Fruit fly (Drosophila melanogaster) whole organism, embryonic: ENCODE results near the gene Fdh.

Experiments
- Abd-B ChIP-seq: fragments of 200-800 bp; sonication (Bioruptor generic); optimal IDR thresholded peaks from 2 replicates; lab custom pipeline; 2018; ENCODE audit warnings: missing biosample characterization, mild to moderate bottlenecking, missing genetic modification characterization, moderate library complexity
- Ada2b ChIP-seq: fragments of 200-800 bp; sonication (Bioruptor generic); IDR thresholded peaks from 2 replicates; pipeline ENCODE4 v1.3.6; 2022; ENCODE audit warnings: missing biosample characterization, missing genetic modification characterization
- Aef1 ChIP-seq: fragments of 200-800 bp; sonication (Bioruptor generic); IDR thresholded peaks from 3 replicates; pipeline ENCODE4 v1.3.6; 2022; ENCODE audit warnings: missing biosample characterization, missing genetic modification characterization
- CG10274 ChIP-seq: fragments of 200-800 bp; sonication (Bioruptor generic); optimal IDR thresholded peaks from 3 replicates; lab custom pipeline; 2017; ENCODE audit warnings: missing biosample characterization, mild to moderate bottlenecking, missing genetic modification characterization
- CG10321 ChIP-seq: fragments of 200-800 bp; sonication (Bioruptor generic); IDR thresholded peaks from 2 replicates; pipeline ENCODE4 v1.3.6; 2022; ENCODE audit warnings: missing biosample characterization, missing genetic modification characterization
- CG10462 ChIP-seq: fragments of 200-800 bp; sonication (Bioruptor generic); optimal IDR thresholded peaks from 2 replicates; lab custom pipeline; 2016; ENCODE audit warnings: missing biosample characterization, missing genetic modification characterization
- CG11560 ChIP-seq: fragments of 200-800 bp; sonication (Bioruptor generic); IDR thresholded peaks from 3 replicates; pipeline ENCODE4 v1.3.6; 2022; ENCODE audit warnings: missing biosample characterization, missing genetic modification characterization
- CG13287 ChIP-seq: fragments of 200-800 bp; sonication (Bioruptor generic); IDR thresholded peaks from 2 replicates; pipeline ENCODE4 v1.3.6; 2022; ENCODE audit warnings: missing biosample characterization, missing genetic modification characterization; ENCODE audit not compliant: partially characterized antibody
- CG14667 ChIP-seq: fragments of 200-800 bp; sonication (Bioruptor generic); IDR thresholded peaks from 2 replicates; pipeline ENCODE4 v1.3.6; 2022; ENCODE audit warnings: missing biosample characterization, missing genetic modification characterization
- CG15479 ChIP-seq: fragments of 200-800 bp; sonication (Bioruptor generic); optimal IDR thresholded peaks from 3 replicates; lab custom pipeline; 2019; ENCODE audit warnings: missing biosample characterization, mild to moderate bottlenecking, missing genetic modification characterization, moderate library complexity
- CG15696 ChIP-seq: fragments of 200-800 bp; sonication (Bioruptor generic); optimal IDR thresholded peaks from 2 replicates; lab custom pipeline; 2019; ENCODE audit warnings: missing biosample characterization, mild to moderate bottlenecking, missing genetic modification characterization, moderate library complexity
- CG16815 ChIP-seq: fragments of 200-800 bp; sonication (Bioruptor generic); optimal IDR thresholded peaks from 3 replicates; lab custom pipeline; 2017; ENCODE audit warnings: missing biosample characterization, mild to moderate bottlenecking, missing genetic modification characterization
- CG17385 ChIP-seq: fragments of 200-800 bp; sonication (Bioruptor generic); optimal IDR thresholded peaks from 3 replicates; lab custom pipeline; 2018; ENCODE audit warnings: missing biosample characterization, mild to moderate bottlenecking, missing genetic modification characterization
- CG2129 ChIP-seq: fragments of 200-800 bp; sonication (Bioruptor generic); IDR thresholded peaks from 2 replicates; pipeline ENCODE4 v1.3.6; 2022; ENCODE audit warnings: missing biosample characterization, missing genetic modification characterization; ENCODE audit not compliant: partially characterized antibody
- CG2199 ChIP-seq: fragments of 200-800 bp; sonication (Bioruptor generic); IDR thresholded peaks from 3 replicates; pipeline ENCODE4 v1.3.6; 2022; ENCODE audit warnings: missing biosample characterization, missing genetic modification characterization
- CG3407 ChIP-seq: fragments of 200-800 bp; sonication (Bioruptor generic); optimal IDR thresholded peaks from 2 replicates; lab custom pipeline; 2018; ENCODE audit warnings: missing biosample characterization, mild to moderate bottlenecking, missing genetic modification characterization
- CG3847 ChIP-seq: fragments of 200-800 bp; sonication (Bioruptor generic); IDR thresholded peaks from 2 replicates; pipeline ENCODE4 v1.3.6; 2022; ENCODE audit warnings: missing biosample characterization, missing genetic modification characterization
- CG43689 ChIP-seq: fragments of 200-800 bp; sonication (Bioruptor generic); IDR thresholded peaks from 2 replicates; pipeline ENCODE4 v1.3.6; 2022; ENCODE audit warnings: missing biosample characterization, missing genetic modification characterization
- CG4730 ChIP-seq: fragments of 200-800 bp; sonication (Bioruptor generic); IDR thresholded peaks from 2 replicates; pipeline ENCODE4 v1.3.6; 2022; ENCODE audit warnings: missing biosample characterization, missing genetic modification characterization
- CG7928 ChIP-seq: fragments of 200-800 bp; sonication (Bioruptor generic); optimal IDR thresholded peaks from 2 replicates; lab custom pipeline; 2017; ENCODE audit warnings: missing biosample characterization, mild to moderate bottlenecking, missing genetic modification characterization
- CG8281 ChIP-seq: fragments of 200-800 bp; sonication (Bioruptor generic); optimal IDR thresholded peaks from 2 replicates; lab custom pipeline; 2018; ENCODE audit warnings: missing biosample characterization, mild to moderate bottlenecking, missing genetic modification characterization, moderate library complexity
- CG8388 ChIP-seq: fragments of 200-800 bp; sonication (Bioruptor generic); optimal IDR thresholded peaks from 2 replicates; lab custom pipeline; 2019; ENCODE audit warnings: missing biosample characterization, mild to moderate bottlenecking, missing genetic modification characterization, moderate library complexity
- CG8924 ChIP-seq: fragments of 200-800 bp; optimal IDR thresholded peaks from 3 replicates; lab custom pipeline; 2019; ENCODE audit warnings: missing biosample characterization, mild to moderate bottlenecking, missing genetic modification characterization, moderate library complexity
- CG9817 ChIP-seq: fragments of 200-800 bp; sonication (Bioruptor generic); optimal IDR thresholded peaks from 2 replicates; lab custom pipeline; 2018; ENCODE audit warnings: missing biosample characterization, mild to moderate bottlenecking, missing genetic modification characterization, moderate library complexity
- Fer2 ChIP-seq: fragments of 200-800 bp; sonication (Bioruptor generic); optimal IDR thresholded peaks from 2 replicates; lab custom pipeline; 2018; ENCODE audit warnings: missing biosample characterization, mild to moderate bottlenecking, missing genetic modification characterization, moderate library complexity
- Fer3 ChIP-seq: fragments of 200-800 bp; sonication (Bioruptor generic); optimal IDR thresholded peaks from 2 replicates; lab custom pipeline; 2018; ENCODE audit warnings: missing biosample characterization, mild to moderate bottlenecking, missing genetic modification characterization, moderate library complexity
- Hr78 ChIP-seq, 2 experiments: fragments of 200-800 bp in 1 of 2; fragments of >200 bp in 1 of 2; sonication (Bioruptor generic) in 1 of 2; optimal IDR thresholded peaks; 2 replicates each; lab custom pipeline; 2017 to 2019; ENCODE audit warnings: missing biosample characterization in 2 of 2, missing genetic modification characterization in 2 of 2, mild to moderate bottlenecking in 1 of 2, moderate library complexity in 1 of 2
- Lhr ChIP-seq: fragments of 200-800 bp; sonication (Bioruptor generic); optimal IDR thresholded peaks from 3 replicates; lab custom pipeline; 2017; ENCODE audit warnings: mild to moderate bottlenecking, missing biosample characterization, missing genetic modification reagents, missing genetic modification characterization
- Med ChIP-seq: fragments of 200-800 bp; sonication (Bioruptor generic); peaks from one replicate; lab custom pipeline; 2016; ENCODE audit warnings: missing biosample characterization, missing genetic modification characterization, mild to moderate bottlenecking, inconsistent platforms, moderate library complexity
- NFAT ChIP-seq: fragments of 200-800 bp; sonication (Bioruptor generic); IDR thresholded peaks from 2 replicates; pipeline ENCODE4 v1.3.6; 2022; ENCODE audit warnings: missing biosample characterization, missing genetic modification characterization
- Poxn ChIP-seq: fragments of 200-800 bp; sonication (Bioruptor generic); IDR thresholded peaks from 2 replicates; pipeline ENCODE4 v1.3.6; 2022; ENCODE audit warnings: missing biosample characterization, missing genetic modification characterization
- Rx ChIP-seq: fragments of 200-800 bp; sonication (Bioruptor generic); IDR thresholded peaks from 2 replicates; pipeline ENCODE4 v1.3.6; 2022; ENCODE audit warnings: missing biosample characterization, missing genetic modification characterization
- Sox102F ChIP-seq: fragments of 200-800 bp; sonication (Bioruptor generic); optimal IDR thresholded peaks from 2 replicates; lab custom pipeline; 2018; ENCODE audit warnings: missing biosample characterization, mild to moderate bottlenecking, missing genetic modification characterization, moderate library complexity
- ac ChIP-seq: fragments of 200-800 bp; sonication (Bioruptor generic); optimal IDR thresholded peaks from 3 replicates; lab custom pipeline; 2017; ENCODE audit warnings: missing biosample characterization, mild to moderate bottlenecking, missing genetic modification characterization
- caup ChIP-seq: fragments of 200-800 bp; sonication (Bioruptor generic); optimal IDR thresholded peaks from 3 replicates; lab custom pipeline; 2017; ENCODE audit warnings: missing biosample characterization, mild to moderate bottlenecking, missing genetic modification characterization, moderate library complexity; ENCODE audit not compliant: severe bottlenecking
- chif ChIP-seq, 2 experiments: fragments of 200-800 bp; sonication (Bioruptor generic); optimal IDR thresholded peaks; 3 replicates each; lab custom pipeline; 2016; ENCODE audit warnings: missing biosample characterization in 2 of 2, missing genetic modification characterization in 2 of 2
- chinmo ChIP-seq: fragments of 200-800 bp; sonication (Bioruptor generic); IDR thresholded peaks from 4 replicates; pipeline ENCODE4 v1.3.6; 2022; ENCODE audit warnings: missing biosample characterization, missing genetic modification characterization; ENCODE audit not compliant: partially characterized antibody
- corto ChIP-seq: fragments of 200-800 bp; sonication (Bioruptor generic); optimal IDR thresholded peaks from 2 replicates; lab custom pipeline; 2016; ENCODE audit warnings: missing biosample characterization, mild to moderate bottlenecking, missing genetic modification characterization, moderate library complexity
- hth ChIP-seq: fragments of >200 bp; optimal IDR thresholded peaks from 2 replicates; lab custom pipeline; 2017; ENCODE audit warnings: inconsistent platforms
- luna ChIP-seq: fragments of 200-800 bp; sonication (Bioruptor generic); optimal IDR thresholded peaks from 2 replicates; lab custom pipeline; 2016; ENCODE audit warnings: missing biosample characterization, missing genetic modification characterization
- pros ChIP-seq: fragments of 200-800 bp; sonication (Bioruptor generic); optimal IDR thresholded peaks from 3 replicates; lab custom pipeline; 2019; ENCODE audit warnings: missing biosample characterization, mild to moderate bottlenecking, missing genetic modification characterization, moderate library complexity
- sima ChIP-seq: fragments of 200-800 bp; sonication (Bioruptor generic); optimal IDR thresholded peaks from 2 replicates; lab custom pipeline; 2016; ENCODE audit warnings: missing biosample characterization, missing genetic modification characterization
- stc ChIP-seq: fragments of 200-800 bp; sonication (Bioruptor generic); IDR thresholded peaks from 2 replicates; pipeline ENCODE4 v1.3.6; 2022; ENCODE audit warnings: missing biosample characterization, missing genetic modification characterization
- tin ChIP-seq: fragments of 200-800 bp; sonication (Bioruptor generic); optimal IDR thresholded peaks from 3 replicates; lab custom pipeline; 2016; ENCODE audit warnings: missing biosample characterization, missing genetic modification characterization
- trh ChIP-seq: fragments of 200-800 bp; sonication (Bioruptor generic); optimal IDR thresholded peaks from 2 replicates; lab custom pipeline; 2016; ENCODE audit warnings: missing biosample characterization, missing genetic modification characterization
- twi ChIP-seq: fragments of 200-800 bp; optimal IDR thresholded peaks from 2 replicates; lab custom pipeline; 2019; ENCODE audit warnings: missing biosample characterization, mild to moderate bottlenecking, missing genetic modification characterization, moderate library complexity
- wor ChIP-seq: fragments of 200-800 bp; sonication (Bioruptor generic); IDR thresholded peaks from 2 replicates; pipeline ENCODE4 v1.3.6; 2022; ENCODE audit warnings: missing biosample characterization, missing genetic modification characterization
- zen ChIP-seq: fragments of 200-800 bp; sonication (Bioruptor generic); optimal IDR thresholded peaks from 3 replicates; lab custom pipeline; 2018; ENCODE audit warnings: missing biosample characterization, mild to moderate bottlenecking, missing genetic modification characterization, moderate library complexity

The Fdh gene

DNA sequence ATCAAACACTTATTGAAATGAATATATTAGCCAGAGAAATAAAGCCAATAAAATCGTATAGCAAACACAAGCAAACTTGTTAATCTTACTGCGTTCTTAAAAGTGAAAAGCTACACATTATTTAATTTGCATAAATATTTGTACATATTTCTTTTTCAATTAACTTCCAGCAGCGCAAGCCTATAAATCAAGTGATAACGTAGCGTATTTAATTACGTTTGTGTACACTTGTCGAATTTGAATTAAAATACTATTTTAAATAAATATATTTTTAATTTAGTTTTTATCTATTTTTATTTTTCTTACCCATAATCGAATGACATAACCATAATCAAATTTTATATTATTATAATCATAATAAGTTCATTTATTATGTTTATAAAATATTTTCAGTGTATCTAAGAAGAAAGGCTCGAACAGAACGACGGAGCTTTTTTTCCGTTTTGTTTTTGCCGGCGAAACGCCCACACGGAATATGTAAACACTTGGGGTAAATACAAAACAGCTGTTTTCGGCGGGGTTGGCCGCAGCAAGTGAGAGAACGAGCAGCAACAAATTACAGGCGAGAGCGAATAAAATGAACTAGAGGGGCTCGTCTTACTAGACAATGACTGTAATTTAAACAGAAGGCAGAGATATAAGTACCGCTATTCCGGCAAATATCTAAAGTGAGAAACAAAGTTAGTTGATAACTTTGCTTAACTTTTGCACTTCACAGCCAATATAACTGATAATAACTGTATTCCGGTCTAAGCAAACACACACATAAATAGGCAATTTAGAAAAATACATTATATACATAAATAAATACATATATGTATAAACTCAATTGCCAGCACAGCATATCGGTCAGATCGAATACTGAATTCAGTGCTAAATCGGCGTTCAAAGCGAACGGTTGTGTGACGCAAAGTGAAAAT, 3.6 kb upstream of the Fdh start, which contains the start of gene Sodh2 (continued):
- TF ChIP-seq CG15696 (tag; lab: Kevin White, UChicago) (peak; percentile 36), Hr78 (GFP tag; optimal IDR thresholded peaks at IDR 0.05; lab: Kevin White, UChicago) (peak in 1 of 2 experiments; percentile 44), Ada2b (GFP tag; lab: Robert Waterston, UW) (peak; percentile 70), Rx (GFP tag; lab: Robert Waterston, UW) (no peak), Med (GFP tag; lab: Kevin White, UChicago) (peak; percentile 95), CG10274 (GFP tag; lab: Kevin White, UChicago) (peak; percentile 52), chinmo (GFP tag; lab: Robert Waterston, UW) (peak; percentile 73; the same call in 1 of the 4 replicates), wor (no peak; the same call in 1 of the 2 replicates), Fer2 (tag; lab: Kevin White, UChicago) (peak; percentile 31), tin (GFP tag; lab: Kevin White, UChicago) (peak; percentile 35), pros (GFP tag; lab: Kevin White, UChicago) (peak; percentile 12), CG8924 (tag; lab: Kevin White, UChicago) (peak; percentile 89), CG2129 (GFP tag; lab: Robert Waterston, UW) (no peak), CG3407 (peak; percentile 74), CG9817 (tag; lab: Kevin White, UChicago) (peak; percentile 79), CG17385 (GFP tag; lab: Kevin White, UChicago) (peak; percentile 71), Sox102F (GFP tag; lab: Kevin White, UChicago) (peak; percentile 69), CG16815 (GFP tag; lab: Kevin White, UChicago) (peak; percentile 56), caup (GFP tag; lab: Kevin White, UChicago) (peak; percentile 91), CG11560 (peak; percentile 57; the same call in 2 of the 3 replicates), CG7928 (GFP tag; lab: Kevin White, UChicago) (peak; percentile 52), CG43689 (GFP tag; lab: Robert Waterston, UW) (no peak), luna (GFP tag; lab: Kevin White, UChicago) (peak; percentile 39), NFAT (GFP tag; lab: Robert Waterston, UW) (peak; percentile 83), CG4730 (GFP tag; lab: Robert Waterston, UW) (no peak), stc (GFP tag; lab: Robert Waterston, UW) (peak; percentile 42; the same call in 1 of the 2 replicates), CG13287 (GFP tag; lab: Robert Waterston, UW) (peak; percentile 23; the same call in 1 of the 2 replicates), CG8388 (peak; percentile 51), CG15479 (GFP tag; lab: Kevin White, UChicago) (no peak), CG14667 (GFP tag; lab: Robert Waterston, UW) (peak; percentile 53), Poxn (GFP tag; lab: Robert Waterston, UW) (peak; percentile 72), sima (GFP tag; lab: Kevin White, UChicago) (peak; percentile 17), CG10321 (GFP tag; lab: Robert Waterston, UW) (no peak), twi (tag; lab: Kevin White, UChicago) (peak; percentile 5), Lhr (GFP tag; lab: Kevin White, UChicago) (no peak), Fer3 (tag; lab: Kevin White, UChicago) (peak; percentile 81), chif (GFP tag; optimal IDR thresholded peaks at IDR 0.05; lab: Kevin White, UChicago) (peak; percentile 14 to 34), Abd-B (GFP tag; lab: Kevin White, UChicago) (peak; percentile 18), CG3847 (GFP tag; lab: Robert Waterston, UW) (peak; percentile 47), zen (no peak), CG10462 (GFP tag; lab: Kevin White, UChicago) (no peak), hth (lab: Kevin White, UChicago) (no peak), trh (GFP tag; lab: Kevin White, UChicago) (no peak), CG8281 (peak; percentile 27), Aef1 (GFP tag; lab: Robert Waterston, UW) (peak; percentile 68), CG2199 (GFP tag; lab: Robert Waterston, UW) (no peak), ac (GFP tag; lab: Kevin White, UChicago) (peak; percentile 2), corto (GFP tag; lab: Kevin White, UChicago) (peak; percentile 50)
